Fruit fly (Drosophila melanogaster) whole organism, wandering third instar larva: ENCODE results near the gene Cyp18a1.

Source experiments
- Abd-B ChIP-seq: fragments of >200 bp; optimal IDR thresholded peaks from 2 replicates; lab custom pipeline; 2017; ENCODE audit warnings: missing biosample characterization, missing genetic modification characterization
- CG32264 ChIP-seq: fragments of 200-800 bp; sonication (Bioruptor generic); optimal IDR thresholded peaks from 2 replicates; lab custom pipeline; 2016; ENCODE audit warnings: missing biosample characterization, missing genetic modification characterization
- CG9705 ChIP-seq: fragments of 200-800 bp; sonication (Bioruptor generic); optimal IDR thresholded peaks from 2 replicates; lab custom pipeline; 2018; ENCODE audit warnings: missing biosample characterization, mild to moderate bottlenecking, missing genetic modification characterization
- CrebA ChIP-seq: fragments of 200-800 bp; sonication (Bioruptor generic); optimal IDR thresholded peaks from 2 replicates; lab custom pipeline; 2016; ENCODE audit warnings: missing biosample characterization, mild to moderate bottlenecking, missing genetic modification characterization, borderline replicate concordance
- Dif ChIP-seq: fragments of 200-275, 200-300 bp; sonication (Bioruptor generic); optimal IDR thresholded peaks from 2 replicates; lab custom pipeline; 2018; ENCODE audit warnings: missing biosample characterization, missing genetic modification characterization; ENCODE audit not compliant: partially characterized antibody
- GATAd ChIP-seq: sonication (Bioruptor generic); optimal IDR thresholded peaks from 2 replicates; lab custom pipeline; 2016; ENCODE audit warnings: missing biosample characterization, missing genetic modification characterization
- Hnf4 ChIP-seq: fragments of 200-800 bp; sonication (Bioruptor generic); optimal IDR thresholded peaks from 2 replicates; lab custom pipeline; 2016; ENCODE audit warnings: missing biosample characterization, mild to moderate bottlenecking, missing genetic modification characterization
- Hr78 ChIP-seq: fragments of >200 bp; optimal IDR thresholded peaks from 2 replicates; lab custom pipeline; 2017; ENCODE audit warnings: missing biosample characterization, missing genetic modification characterization
- Hr83 ChIP-seq: fragments of 200-300 bp; sonication (Bioruptor generic); optimal IDR thresholded peaks from 2 replicates; lab custom pipeline; 2016; ENCODE audit warnings: missing biosample characterization, mild to moderate bottlenecking, missing genetic modification characterization, moderate library complexity; ENCODE audit not compliant: poor library complexity, severe bottlenecking
- Jra ChIP-seq: sonication (Bioruptor generic); optimal IDR thresholded peaks from 2 replicates; lab custom pipeline; 2016; ENCODE audit warnings: missing biosample characterization, missing genetic modification characterization
- Mio ChIP-seq: sonication (Bioruptor generic); optimal IDR thresholded peaks from 2 replicates; lab custom pipeline; 2016; ENCODE audit warnings: missing biosample characterization, missing genetic modification characterization
- Myc ChIP-seq: fragments of >200 bp; optimal IDR thresholded peaks from 2 replicates; lab custom pipeline; 2017
- N ChIP-seq: fragments of >200 bp; optimal IDR thresholded peaks from 2 replicates; lab custom pipeline; 2018; ENCODE audit warnings: missing biosample characterization, missing external identifiers, missing genetic modification characterization
- OdsH ChIP-seq: fragments of 200-800 bp; sonication (Bioruptor generic); optimal IDR thresholded peaks from 2 replicates; lab custom pipeline; 2016; ENCODE audit warnings: missing biosample characterization, mild to moderate bottlenecking, missing genetic modification characterization
- Sp1 ChIP-seq: fragments of 200-800 bp; sonication (Bioruptor generic); optimal IDR thresholded peaks from 3 replicates; lab custom pipeline; 2019; ENCODE audit warnings: missing biosample characterization, mild to moderate bottlenecking, missing genetic modification characterization, moderate library complexity
- Vsx2 ChIP-seq: fragments of 200-300, 225-300 bp; sonication (Bioruptor generic); optimal IDR thresholded peaks from 2 replicates; lab custom pipeline; 2018; ENCODE audit warnings: missing biosample characterization, missing genetic modification characterization; ENCODE audit not compliant: partially characterized antibody
- br ChIP-seq: fragments of 200-800 bp; sonication (Bioruptor generic); optimal IDR thresholded peaks from 2 replicates; lab custom pipeline; 2016; ENCODE audit warnings: missing biosample characterization, missing genetic modification characterization
- brk ChIP-seq: fragments of 200-800 bp; sonication (Bioruptor generic); optimal IDR thresholded peaks from 2 replicates; lab custom pipeline; 2016; ENCODE audit warnings: missing biosample characterization, mild to moderate bottlenecking, missing genetic modification characterization
- dl ChIP-seq, 2 experiments: fragments of 175-275, 200-275 bp in 1 of 2; fragments of 200-275 bp in 1 of 2; sonication (Bioruptor generic); optimal IDR thresholded peaks; lab custom pipeline; 2018; ENCODE audit warnings: mild to moderate bottlenecking in 2 of 2, missing biosample characterization in 2 of 2, missing genetic modification characterization in 2 of 2, moderate library complexity in 2 of 2; ENCODE audit not compliant: partially characterized antibody in 2 of 2, insufficient read depth in 1 of 2
- dmrt93B ChIP-seq: fragments of 200-800 bp; sonication (Bioruptor generic); optimal IDR thresholded peaks from 2 replicates; lab custom pipeline; 2018; ENCODE audit warnings: missing biosample characterization, mild to moderate bottlenecking, missing genetic modification characterization
- dsf ChIP-seq: sonication (Bioruptor generic); optimal IDR thresholded peaks from 2 replicates; lab custom pipeline; 2016; ENCODE audit warnings: missing biosample characterization, missing genetic modification characterization, borderline replicate concordance
- ey ChIP-seq: fragments of 200-800 bp; sonication (Bioruptor generic); optimal IDR thresholded peaks from 2 replicates; lab custom pipeline; 2016; ENCODE audit warnings: missing biosample characterization, missing genetic modification characterization
- foxo ChIP-seq, 2 experiments: fragments of 200-800 bp; sonication (Bioruptor generic); optimal IDR thresholded peaks; 2 replicates in 1 of 2; 3 replicates in 1 of 2; lab custom pipeline; 2016 to 2017; ENCODE audit warnings: missing biosample characterization in 2 of 2, missing genetic modification characterization in 2 of 2
- fru ChIP-seq: fragments of 200-800 bp; sonication (Bioruptor generic); optimal IDR thresholded peaks from 3 replicates; lab custom pipeline; 2016; ENCODE audit warnings: missing biosample characterization, mild to moderate bottlenecking, missing genetic modification characterization
- h ChIP-seq: fragments of 200-800 bp; sonication (Bioruptor generic); optimal IDR thresholded peaks from 3 replicates; lab custom pipeline; 2016; ENCODE audit warnings: missing biosample characterization, mild to moderate bottlenecking, missing genetic modification characterization
- jim ChIP-seq: fragments of 175-275, 200-325 bp; sonication (Bioruptor generic); optimal IDR thresholded peaks from 2 replicates; lab custom pipeline; 2016; ENCODE audit warnings: missing biosample characterization, mild to moderate bottlenecking, missing genetic modification characterization
- pan ChIP-seq: fragments of >200 bp; optimal IDR thresholded peaks from 2 replicates; lab custom pipeline; 2017
- psq ChIP-seq: fragments of 200-800 bp; sonication (Bioruptor generic); optimal IDR thresholded peaks from 3 replicates; lab custom pipeline; 2017; ENCODE audit warnings: missing biosample characterization, mild to moderate bottlenecking, missing genetic modification characterization, moderate library complexity
- sage ChIP-seq: fragments of 200-800 bp; sonication (Bioruptor generic); optimal IDR thresholded peaks from 2 replicates; lab custom pipeline; 2016; ENCODE audit warnings: missing biosample characterization, mild to moderate bottlenecking, missing genetic modification characterization
- sv ChIP-seq: fragments of 200-800 bp; sonication (Bioruptor generic); optimal IDR thresholded peaks from 3 replicates; lab custom pipeline; 2016; ENCODE audit warnings: missing biosample characterization, missing genetic modification characterization
- tai ChIP-seq: sonication (Bioruptor generic); optimal IDR thresholded peaks from 2 replicates; lab custom pipeline; 2016; ENCODE audit warnings: missing biosample characterization, missing genetic modification characterization
- usp ChIP-seq: fragments of >200 bp; optimal IDR thresholded peaks from 2 replicates; lab custom pipeline; 2017; ENCODE audit warnings: missing biosample characterization, missing genetic modification characterization

Gene Cyp18a1

DNA sequence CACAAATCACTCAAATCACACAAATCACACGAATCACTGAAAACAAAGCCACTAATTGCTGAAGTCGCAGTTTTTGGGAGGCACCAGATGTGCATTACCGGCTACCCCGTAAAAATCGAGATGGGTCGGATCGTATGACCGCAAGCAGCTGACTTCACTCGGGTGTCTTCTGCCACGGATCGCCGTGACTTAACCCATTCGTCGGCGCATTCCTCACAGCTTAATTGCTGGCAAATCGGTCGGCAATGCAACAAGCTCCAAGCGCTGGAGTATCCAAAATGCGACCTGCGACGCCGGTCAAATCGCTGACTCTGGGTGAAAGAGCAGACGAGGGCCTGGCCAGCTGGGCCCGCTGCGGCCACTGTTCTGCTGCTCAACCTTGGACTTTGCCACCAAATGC, 10.0 kb downstream of the Cyp18a1 start:
- TF ChIP-seq CG32264 (GFP tag; lab: Kevin White, UChicago) (no peak), Hr83 (GFP tag; lab: Kevin White, UChicago) (no peak), Abd-B (GFP tag; lab: Kevin White, UChicago) (no peak), Jra (no peak), usp (GFP tag; lab: Kevin White, UChicago) (no peak), GATAd (GFP tag; lab: Kevin White, UChicago) (no peak), dl (GFP tag; optimal IDR thresholded peaks at IDR 0.05; lab: Kevin White, UChicago; ENCODE audit: insufficient read depth in 1 of 2, partially characterized antibody in 2 of 2) (no peak), pan (no peak), dmrt93B (GFP tag; lab: Kevin White, UChicago) (no peak), ey (GFP tag; lab: Kevin White, UChicago) (no peak), N (GFP tag; lab: Kevin White, UChicago) (no peak), Myc (no peak), OdsH (GFP tag; lab: Kevin White, UChicago) (no peak)

DNA sequence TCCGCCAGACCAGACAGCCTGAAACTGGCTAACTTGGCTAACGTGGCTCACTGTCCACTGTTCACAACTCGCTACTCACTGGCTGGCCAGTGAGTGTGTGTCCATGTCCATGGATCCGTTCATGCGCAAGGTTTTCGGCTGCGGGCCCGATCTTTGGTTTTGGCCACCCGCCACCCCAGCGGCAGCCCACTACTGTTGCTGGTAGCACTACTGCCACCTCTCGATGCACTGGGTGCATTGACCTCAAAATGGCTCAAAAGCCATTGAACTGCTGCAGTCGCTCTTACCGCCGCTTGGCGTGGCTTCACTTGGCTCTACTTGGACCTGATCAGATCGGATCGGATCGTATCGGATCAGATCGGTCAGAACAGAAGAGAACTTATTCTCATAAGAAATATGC, 11.4 kb downstream of the Cyp18a1 start:
- TF ChIP-seq Dif (GFP tag; lab: Kevin White, UChicago) (no peak), pan (no peak), dmrt93B (GFP tag; lab: Kevin White, UChicago) (no peak), Sp1 (GFP tag; lab: Kevin White, UChicago) (no peak), foxo (GFP tag; optimal IDR thresholded peaks at IDR 0.05; lab: Kevin White, UChicago) (no peak), dl (GFP tag; optimal IDR thresholded peaks at IDR 0.05; lab: Kevin White, UChicago; ENCODE audit: insufficient read depth in 1 of 2, partially characterized antibody in 2 of 2) (no peak)

DNA sequence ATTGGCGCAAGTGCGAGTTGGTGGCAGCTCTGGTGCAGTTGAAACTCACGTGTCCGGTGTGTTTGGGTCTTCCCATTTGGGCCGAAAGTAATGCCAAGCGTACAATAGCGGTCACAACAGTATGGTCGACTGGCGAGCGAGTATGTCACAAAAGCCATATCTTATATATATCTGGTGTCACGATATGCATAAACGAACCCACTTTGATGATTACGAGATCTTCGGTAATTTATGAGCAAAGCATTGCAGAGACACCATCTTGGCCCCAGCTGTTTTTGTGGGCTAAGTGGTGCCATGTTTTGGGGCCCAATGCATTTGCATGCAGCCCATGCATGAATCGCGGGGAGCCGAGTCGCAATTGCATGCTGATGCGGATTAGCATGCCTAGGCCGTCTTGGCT, 14.0 kb downstream of the Cyp18a1 start:
- TF ChIP-seq Hnf4 (GFP tag; lab: Kevin White, UChicago) (no peak), Hr78 (GFP tag; lab: Kevin White, UChicago) (no peak), Sp1 (GFP tag; lab: Kevin White, UChicago) (no peak), Dif (GFP tag; lab: Kevin White, UChicago) (no peak), jim (GFP tag; lab: Kevin White, UChicago) (no peak), br (GFP tag; lab: Kevin White, UChicago) (no peak), dsf (GFP tag; lab: Kevin White, UChicago) (no peak), psq (GFP tag; lab: Kevin White, UChicago) (no peak)
- TF ChIP-seq, all 38 proteins: peak for 0

DNA sequence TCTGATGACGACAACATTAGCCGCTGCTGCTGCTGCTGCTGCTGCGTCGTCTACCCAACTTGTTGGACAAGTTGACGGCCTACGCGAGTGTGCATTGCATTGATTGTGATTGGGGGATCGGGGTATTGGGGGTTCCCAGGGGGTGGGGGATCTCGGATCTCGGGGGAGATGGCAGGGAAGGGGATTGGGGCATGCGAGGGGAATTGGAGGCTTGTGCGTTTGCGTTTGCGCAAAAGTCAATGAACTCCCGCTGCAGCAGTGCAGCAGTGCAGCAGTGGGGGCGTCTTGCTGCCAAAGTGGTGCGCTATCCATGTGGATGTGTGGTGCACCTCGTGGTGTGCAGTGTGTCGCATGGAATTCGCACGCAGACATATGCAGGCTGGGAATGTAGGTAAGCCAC, 16.1 kb downstream of the Cyp18a1 start:
- TF ChIP-seq GATAd (GFP tag; lab: Kevin White, UChicago) (no peak), Mio (GFP tag; lab: Kevin White, UChicago) (no peak)

DNA sequence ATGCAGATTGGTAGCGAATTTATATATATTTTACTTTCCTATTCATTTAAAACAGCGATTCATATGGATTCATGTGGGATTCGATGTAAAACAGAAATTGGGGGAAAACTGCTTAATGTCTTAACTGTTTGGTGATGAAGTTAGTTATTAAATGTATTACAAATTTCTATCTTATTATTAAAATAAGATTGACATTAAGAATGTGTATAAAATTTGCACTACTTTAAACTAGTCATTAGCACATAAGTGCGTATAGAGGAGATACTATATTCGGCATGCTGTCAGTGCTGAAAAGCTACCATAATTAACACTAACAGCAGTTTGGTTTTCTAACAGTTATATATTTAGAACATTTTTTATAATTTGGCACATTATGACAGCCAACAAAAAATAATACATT, 17.1 kb downstream of the Cyp18a1 start:
- TF ChIP-seq Jra: no peak
- TF ChIP-seq N (GFP tag; lab: Kevin White, UChicago): no peak

DNA sequence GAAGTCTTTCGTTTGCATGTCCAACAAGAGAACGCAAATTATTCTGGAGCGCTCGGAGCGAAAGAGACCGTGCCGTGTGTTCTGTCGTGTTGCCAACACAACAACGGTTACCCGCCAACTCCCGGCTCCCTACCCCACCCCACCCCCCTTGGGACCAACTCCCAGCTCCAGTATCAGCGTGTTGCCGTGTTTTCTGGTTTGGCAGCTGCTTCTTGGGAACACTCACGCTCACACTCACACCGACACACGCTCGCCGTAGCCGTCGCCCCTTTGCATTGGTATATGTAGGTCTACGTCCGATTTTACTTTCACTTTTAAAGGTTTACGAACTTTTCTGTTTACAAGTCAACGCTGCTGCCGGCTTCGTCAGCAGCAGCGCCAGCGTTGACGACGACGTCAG, 17.6 kb downstream of the Cyp18a1 start:
- TF ChIP-seq Sp1 (GFP tag; lab: Kevin White, UChicago) (no peak), CG32264 (GFP tag; lab: Kevin White, UChicago) (no peak), Abd-B (GFP tag; lab: Kevin White, UChicago) (no peak), fru (GFP tag; lab: Kevin White, UChicago) (no peak), br (GFP tag; lab: Kevin White, UChicago) (no peak), CG9705 (no peak), sv (GFP tag; lab: Kevin White, UChicago) (no peak), N (GFP tag; lab: Kevin White, UChicago) (no peak)

DNA sequence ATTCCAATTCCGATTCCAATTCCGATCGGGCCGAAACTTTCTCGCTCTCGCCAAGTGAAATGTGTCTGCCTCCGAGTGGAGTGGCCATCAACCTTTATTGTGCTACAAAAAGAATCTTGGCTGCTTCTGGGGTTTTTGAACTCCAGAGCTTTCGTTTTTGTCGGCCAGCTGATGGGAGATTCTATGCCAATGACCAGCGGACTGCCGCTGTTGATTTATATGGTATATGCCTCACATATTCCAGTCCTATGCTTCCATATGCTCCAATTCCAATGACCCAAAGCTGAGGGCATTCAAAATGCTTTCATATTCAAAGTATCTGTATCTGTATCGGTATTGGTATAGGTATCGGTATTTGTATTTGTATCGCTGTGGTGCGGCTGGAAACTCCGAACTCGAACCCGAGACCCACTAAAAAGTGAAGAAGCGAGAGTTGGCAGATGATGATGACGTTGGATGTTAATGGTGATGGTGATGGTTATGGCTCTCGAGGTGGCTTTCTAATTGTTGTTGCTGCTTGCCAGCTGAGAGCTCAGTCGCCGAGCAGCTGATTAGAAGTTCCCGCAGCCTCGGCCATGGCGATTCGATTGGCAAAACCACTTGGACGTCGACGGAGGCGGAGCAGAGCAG, 19.8 kb downstream of the Cyp18a1 start:
- no peak for TF ChIP-seq Sp1 (GFP tag; lab: Kevin White, UChicago)
- no peak for TF ChIP-seq Hr83 (GFP tag; lab: Kevin White, UChicago)
- no peak for TF ChIP-seq usp (GFP tag; lab: Kevin White, UChicago)
- TF ChIP-seq N (GFP tag; lab: Kevin White, UChicago): no peak
- no peak for TF ChIP-seq CG9705
- no peak for TF ChIP-seq brk
- TF ChIP-seq Myc: no peak
- no peak for TF ChIP-seq sage (GFP tag; lab: Kevin White, UChicago)
- no peak for TF ChIP-seq dsf (GFP tag; lab: Kevin White, UChicago)
- TF ChIP-seq CrebA (GFP tag; lab: Kevin White, UChicago): no peak
- no peak for TF ChIP-seq h
- TF ChIP-seq pan: no peak
- TF ChIP-seq dmrt93B (GFP tag; lab: Kevin White, UChicago): no peak
- no peak for TF ChIP-seq OdsH (GFP tag; lab: Kevin White, UChicago)
- no peak for TF ChIP-seq tai
- TF ChIP-seq Vsx2 (GFP tag; lab: Kevin White, UChicago): no peak
- no peak for TF ChIP-seq Jra
- no peak for TF ChIP-seq Hnf4 (GFP tag; lab: Kevin White, UChicago)
